Worm (Caenorhabditis elegans) whole organism, midembryonic: ENCODE data around the gene smvt-1.

Source experiments
- flt-1 ChIP-seq: fragments of 200-800 bp; sonication (Bioruptor generic); IDR thresholded peaks from 2 replicates; pipeline ENCODE4 v1.3.6; 2022; ENCODE audit warnings: missing genetic modification characterization, missing compliant biosample characterization
- med-1 ChIP-seq: sonication (generic microtip); optimal IDR thresholded peaks from 2 replicates; lab custom pipeline; 2017; ENCODE audit warnings: missing genetic modification characterization, mild to moderate bottlenecking, missing compliant biosample characterization, antibody characterized with exemption, missing genetic modification reagents; ENCODE audit not compliant: insufficient read depth
- ref-1 ChIP-seq: fragments of 200-800 bp; sonication (Bioruptor generic); conservative IDR thresholded peaks from 2 replicates; pipeline ENCODE4 v1.3.6; 2022; ENCODE audit warnings: missing genetic modification reagents, missing genetic modification characterization, missing compliant biosample characterization
- tab-1 ChIP-seq: fragments of 200-800 bp; sonication (Bioruptor generic); IDR thresholded peaks from 2 replicates; pipeline ENCODE4 v1.3.6; 2022; ENCODE audit warnings: missing genetic modification characterization, missing compliant biosample characterization
- ztf-23 ChIP-seq: fragments of 200-800 bp; sonication (Bioruptor generic); IDR thresholded peaks from 2 replicates; pipeline ENCODE4 v1.3.6; 2022; ENCODE audit warnings: missing genetic modification reagents, missing genetic modification characterization, missing compliant biosample characterization
- ztf-29 ChIP-seq: fragments of 200-800 bp; sonication (Bioruptor generic); IDR thresholded peaks from 2 replicates; pipeline ENCODE4 v1.3.6; 2022; ENCODE audit warnings: missing genetic modification reagents, missing genetic modification characterization, missing compliant biosample characterization

DNA sequence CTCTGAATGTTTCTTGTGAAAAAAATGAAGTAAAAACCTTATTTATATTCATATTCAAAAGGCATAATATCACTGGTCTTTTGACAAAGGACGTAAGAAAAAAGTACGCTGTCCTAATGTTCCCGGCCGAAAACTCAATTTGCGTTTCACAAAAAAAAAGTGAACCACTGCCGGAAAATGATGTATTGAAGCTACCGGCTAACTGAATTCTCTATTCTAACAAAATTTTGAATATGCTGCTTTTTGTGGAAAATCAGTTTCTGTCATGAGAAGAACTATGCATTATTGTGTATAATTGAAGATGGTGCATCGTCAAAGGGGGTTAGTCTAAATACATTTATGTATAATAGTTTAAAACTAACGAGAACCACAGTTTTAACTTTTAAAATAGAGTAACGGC is 54.5 kb downstream of the smvt-1 start:
- TF ChIP-seq ztf-23 (GFP tag; lab: Robert Waterston, UW) (no peak), ztf-29 (GFP tag; lab: Robert Waterston, UW) (no peak), ref-1 (GFP tag; lab: Robert Waterston, UW) (no peak), flt-1 (GFP tag; lab: Robert Waterston, UW) (no peak), med-1 (GFP tag; lab: Kevin White, UChicago) (no peak), tab-1 (GFP tag; lab: Robert Waterston, UW) (no peak)
